Fruit fly (Drosophila melanogaster): ENCODE data around the gene RabGGTb.
A peak's percentile ranks its signal among the peaks of the same experiment; 100 is the strongest.

Gene RabGGTb

DNA sequence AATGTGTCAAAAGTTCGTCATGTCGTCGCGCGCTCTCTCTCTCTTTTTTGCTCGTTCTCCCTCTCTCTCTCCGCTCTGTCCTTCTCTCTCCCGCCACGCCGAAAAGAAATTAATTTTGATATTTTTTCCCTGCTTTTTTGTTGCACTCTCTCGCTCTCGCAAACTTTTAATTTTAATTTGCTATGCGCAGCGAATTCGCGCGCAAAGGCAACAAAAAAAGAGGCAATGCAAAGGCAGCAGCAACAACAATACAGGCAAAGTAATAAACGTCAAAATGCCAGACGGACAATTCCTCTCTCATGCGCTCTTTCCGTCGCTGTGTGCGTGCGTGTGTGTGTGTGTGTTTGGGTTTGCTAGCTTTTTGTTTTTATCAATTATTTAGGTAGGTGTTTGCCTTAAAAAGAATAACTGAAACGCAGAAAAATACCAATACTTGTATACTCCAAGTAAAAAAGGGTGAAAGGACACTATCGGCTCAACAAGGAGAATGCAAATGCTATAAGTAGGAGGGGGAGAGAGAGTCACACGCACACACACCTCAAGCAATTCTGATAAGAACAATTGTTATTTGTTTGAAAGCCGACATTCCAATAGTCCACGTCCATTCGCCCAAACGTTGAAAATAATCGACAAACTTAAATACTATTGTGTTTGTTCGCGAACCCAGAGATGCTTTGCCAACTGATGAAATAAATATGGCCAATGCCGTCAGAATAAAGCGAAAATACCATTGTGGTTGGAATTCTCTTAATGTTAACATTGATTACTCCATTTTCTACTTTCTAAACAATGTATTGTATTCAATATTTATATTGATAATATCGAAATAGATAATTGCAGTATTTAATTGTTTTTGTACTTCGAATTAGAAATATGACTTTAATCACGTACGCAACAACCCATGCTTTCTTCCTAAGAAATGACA, 8.0 kb downstream of the RabGGTb start (continued):
- TF ChIP-seq fkh (GFP tag; optimal IDR thresholded peaks at IDR 0.05) (no peak), pdm3 (GFP tag; optimal IDR thresholded peaks at IDR 0.05) (no peak), CG3919 (GFP tag; optimal IDR thresholded peaks at IDR 0.05) (no peak), achi (GFP tag; optimal IDR thresholded peaks at IDR 0.05) (peak; percentile 59), CG3032 (tag; optimal IDR thresholded peaks at IDR 0.05) (peak; percentile 27), CG10669 (GFP tag; optimal IDR thresholded peaks at IDR 0.05) (peak; percentile 14), CG6792 (GFP tag; optimal IDR thresholded peaks at IDR 0.05) (no peak), Eip75B (GFP tag; optimal IDR thresholded peaks at IDR 0.05) (no peak), Eip78C (GFP tag) (peak; percentile 83), cyc (GFP tag; optimal IDR thresholded peaks at IDR 0.05) (no peak), Ets96B (tag; optimal IDR thresholded peaks at IDR 0.05) (peak; percentile 19), Blimp-1 (GFP tag; optimal IDR thresholded peaks at IDR 0.05) (no peak), Sox15 (GFP tag; optimal IDR thresholded peaks at IDR 0.05) (no peak), Gug (GFP tag; IDR thresholded peaks at IDR 0.05) (no peak), ss (GFP tag; optimal IDR thresholded peaks at IDR 0.05) (peak; percentile 67 to 78), acj6 (GFP tag; optimal IDR thresholded peaks at IDR 0.05) (no peak), CG9139 (GFP tag; optimal IDR thresholded peaks at IDR 0.05) (peak; percentile 30), CG4318 (GFP tag; optimal IDR thresholded peaks at IDR 0.05) (no peak), salr (GFP tag; optimal IDR thresholded peaks at IDR 0.05) (no peak), CG6276 (GFP tag; optimal IDR thresholded peaks at IDR 0.05) (peak; percentile 44)

DNA sequence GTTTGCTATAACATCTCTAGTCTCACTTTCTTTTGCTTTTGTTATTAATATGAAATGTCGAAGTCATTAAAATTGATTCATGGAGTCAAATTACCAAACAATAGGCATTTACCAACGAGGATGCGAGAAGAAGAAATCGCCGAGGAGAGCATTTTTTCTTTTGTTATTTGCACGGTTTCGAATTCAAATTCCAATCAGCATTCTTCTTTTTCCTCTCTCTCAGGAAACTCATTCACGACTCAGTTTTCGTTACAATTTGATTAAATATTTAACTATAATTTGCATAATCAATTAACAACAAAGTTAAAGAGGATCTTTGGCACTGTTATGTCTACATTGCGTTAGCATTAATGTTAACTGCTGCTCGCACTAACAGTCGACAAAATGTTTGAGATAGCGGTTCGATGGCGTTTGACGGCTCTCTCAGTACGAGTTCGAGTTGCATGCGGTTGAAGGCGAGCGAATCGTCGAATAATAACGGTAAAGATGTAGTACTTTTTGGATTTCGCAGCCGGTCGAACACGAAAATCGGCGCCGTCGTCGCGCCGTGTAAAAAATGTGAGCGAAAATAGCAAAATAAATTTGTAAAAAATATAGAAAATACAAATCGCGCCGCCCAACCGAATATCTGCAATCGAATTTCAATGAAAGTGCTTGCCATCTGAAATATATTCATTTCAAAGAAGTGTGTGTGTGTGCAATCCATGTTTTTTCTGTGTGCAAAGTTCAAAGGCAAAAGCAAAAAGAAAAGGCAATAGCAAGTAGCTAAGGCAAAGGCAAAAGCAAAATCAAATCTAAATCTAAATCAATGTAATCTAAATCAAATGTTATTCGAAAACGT, 9.1 kb downstream of the RabGGTb start:
- no peak for TF ChIP-seq CG4318 (GFP tag; optimal IDR thresholded peaks at IDR 0.05)
- peak; percentile 71 for TF ChIP-seq Eip78C (GFP tag)
- TF ChIP-seq spab (GFP tag; optimal IDR thresholded peaks at IDR 0.05): no peak
- TF ChIP-seq CG10631 (GFP tag; optimal IDR thresholded peaks at IDR 0.05): no peak
- peak in 1 of 2 experiments; percentile 19 for TF ChIP-seq salr (GFP tag; optimal IDR thresholded peaks at IDR 0.05)
- TF ChIP-seq CG6163 (GFP tag; IDR thresholded peaks at IDR 0.05): peak; percentile 21; the same call in 1 of the 3 replicates
- peak; percentile 76 for TF ChIP-seq svp (GFP tag)
- no peak for TF ChIP-seq eg (GFP tag; IDR thresholded peaks at IDR 0.05)
- TF ChIP-seq CG32006 (GFP tag; optimal IDR thresholded peaks at IDR 0.05): peak; percentile 3
- peak in 1 of 2 experiments; percentile 13 for TF ChIP-seq ss (GFP tag; optimal IDR thresholded peaks at IDR 0.05)

DNA sequence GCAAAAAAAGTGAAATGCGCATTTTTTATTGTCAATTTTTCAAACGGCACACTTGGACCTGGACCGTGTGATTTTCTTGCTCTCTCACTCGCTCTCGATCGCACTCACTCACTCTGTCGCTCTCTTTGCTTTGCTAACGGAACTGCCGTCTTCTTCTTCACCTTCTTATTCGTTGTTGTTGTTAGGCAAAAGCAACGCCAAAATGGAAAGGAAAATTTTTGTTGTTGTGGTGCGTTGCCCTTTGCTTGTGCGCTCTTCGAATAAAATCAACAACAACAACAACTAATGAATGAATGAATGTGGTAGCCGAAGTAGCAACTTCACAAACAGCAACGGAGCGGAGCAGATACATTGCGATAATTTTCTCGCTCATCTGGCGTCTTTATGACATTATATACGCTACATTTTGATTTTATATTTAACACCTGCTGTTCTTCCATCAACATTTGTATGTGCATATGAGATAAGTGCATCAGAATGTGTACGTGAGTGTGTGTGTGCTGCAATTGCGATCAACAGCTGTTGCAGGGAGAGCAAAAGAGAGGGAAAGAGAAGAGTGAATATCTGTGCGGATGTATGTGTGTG, 10.0 kb downstream of the RabGGTb start:
- no peak for TF ChIP-seq OdsH (GFP tag; optimal IDR thresholded peaks at IDR 0.05)
- no peak for TF ChIP-seq fd59A (GFP tag; optimal IDR thresholded peaks at IDR 0.05)
- no peak for TF ChIP-seq lz (GFP tag; optimal IDR thresholded peaks at IDR 0.05)
- no peak for TF ChIP-seq esn (GFP tag; optimal IDR thresholded peaks at IDR 0.05)
- TF ChIP-seq Sox15 (GFP tag; optimal IDR thresholded peaks at IDR 0.05): no peak
- peak; percentile 60 for TF ChIP-seq Blimp-1 (GFP tag; optimal IDR thresholded peaks at IDR 0.05)
- no peak for TF ChIP-seq Hr39 (GFP tag; optimal IDR thresholded peaks at IDR 0.05)
- no peak for TF ChIP-seq Ets96B (tag; optimal IDR thresholded peaks at IDR 0.05)
- no peak for TF ChIP-seq CG10631 (GFP tag; optimal IDR thresholded peaks at IDR 0.05)
- peak; percentile 42 for TF ChIP-seq Eip78C (GFP tag)
- TF ChIP-seq achi (GFP tag; optimal IDR thresholded peaks at IDR 0.05): no peak
- TF ChIP-seq CG11902 (GFP tag; optimal IDR thresholded peaks at IDR 0.05): no peak
- TF ChIP-seq eg (GFP tag; IDR thresholded peaks at IDR 0.05): no peak
- TF ChIP-seq CG11294 (GFP tag; IDR thresholded peaks at IDR 0.05): no peak
- TF ChIP-seq CG9139 (GFP tag; optimal IDR thresholded peaks at IDR 0.05): no peak
- no peak for TF ChIP-seq CG15336 (GFP tag; IDR thresholded peaks at IDR 0.05)
- no peak for TF ChIP-seq Sox102F (GFP tag; optimal IDR thresholded peaks at IDR 0.05)
- TF ChIP-seq CG10669 (GFP tag; optimal IDR thresholded peaks at IDR 0.05): no peak
- no peak for TF ChIP-seq Gug (GFP tag; IDR thresholded peaks at IDR 0.05)
- TF ChIP-seq fd85E (GFP tag; optimal IDR thresholded peaks at IDR 0.05): no peak
- TF ChIP-seq CG1621 (tag; optimal IDR thresholded peaks at IDR 0.05): no peak
- TF ChIP-seq Met (GFP tag; optimal IDR thresholded peaks at IDR 0.05): peak; percentile 13
- no peak for TF ChIP-seq cyc (GFP tag; optimal IDR thresholded peaks at IDR 0.05)
- TF ChIP-seq Hr4 (GFP tag; optimal IDR thresholded peaks at IDR 0.05): no peak
- no peak for TF ChIP-seq CG34406 (GFP tag; optimal IDR thresholded peaks at IDR 0.05)
- TF ChIP-seq pdm3 (GFP tag; optimal IDR thresholded peaks at IDR 0.05): no peak
- TF ChIP-seq ss (GFP tag; optimal IDR thresholded peaks at IDR 0.05): no peak
- no peak for TF ChIP-seq Hr38 (GFP tag; optimal IDR thresholded peaks at IDR 0.05)
- no peak for TF ChIP-seq CG6808 (GFP tag; optimal IDR thresholded peaks at IDR 0.05)
- no peak for TF ChIP-seq Eip75B (GFP tag; optimal IDR thresholded peaks at IDR 0.05)

Data from whole organism, prepupa.